In genomic region chrII:4672584-4673110, ce11 we compare ENCODE assay signal across 5 worm cellular contexts.
TF ChIP-seq lines count a peak whose summit lies in the region.

Gene clec-140, plus strand, starts transcription at chrII:4673060.
Gene hmg-11, plus strand, starts transcription at chrII:4673085.

TF ChIP-seq in whole organism, L1 larva, 84 proteins besides CTCF, POLR2A, EP300 and RAD21 (continues in another document):
- TF ChIP-seq mep-1 (tag; optimal IDR thresholded peaks at IDR 0.05; lab: Kevin White, UChicago) = peak; percentile 61
- no peak for TF ChIP-seq efl-3 (GFP tag; optimal IDR thresholded peaks at IDR 0.05; lab: Kevin White, UChicago)
- TF ChIP-seq fkh-10 (GFP tag; optimal IDR thresholded peaks at IDR 0.05; lab: Kevin White, UChicago) = no peak
- peak; percentile 37 for TF ChIP-seq lin-13 (GFP tag; optimal IDR thresholded peaks at IDR 0.05; lab: Kevin White, UChicago)
- peak in 2 of 3 experiments; percentile 9 to 79 for TF ChIP-seq ceh-82 (tag; optimal IDR thresholded peaks at IDR 0.05; lab: Kevin White, UChicago)
- no peak for TF ChIP-seq Y116A8C.19 (tag; optimal IDR thresholded peaks at IDR 0.05; lab: Kevin White, UChicago; ENCODE audit: borderline replicate concordance)
- TF ChIP-seq elt-3 (tag; optimal IDR thresholded peaks at IDR 0.05; lab: Kevin White, UChicago) = peak in 1 of 6 experiments; percentile 21
- peak; percentile 8 for TF ChIP-seq xbp-1 (tag; optimal IDR thresholded peaks at IDR 0.05; lab: Kevin White, UChicago)
- TF ChIP-seq dpl-1 (GFP tag; optimal IDR thresholded peaks at IDR 0.05; lab: Kevin White, UChicago) = peak; percentile 17 to 60 (median 17)
- no peak for TF ChIP-seq nhr-76 (tag; optimal IDR thresholded peaks at IDR 0.05; lab: Kevin White, UChicago)
- no peak for TF ChIP-seq ceh-8 (GFP tag; optimal IDR thresholded peaks at IDR 0.05; lab: Kevin White, UChicago)
- peak; percentile 65 for TF ChIP-seq dsc-1 (tag; optimal IDR thresholded peaks at IDR 0.05; lab: Kevin White, UChicago)
- TF ChIP-seq ztf-11 (tag; optimal IDR thresholded peaks at IDR 0.05; lab: Kevin White, UChicago) = peak in 1 of 2 experiments; percentile 55
- TF ChIP-seq tlp-1 (tag; optimal IDR thresholded peaks at IDR 0.05; lab: Kevin White, UChicago) = no peak
- peak; percentile 42 for TF ChIP-seq fkh-8 (tag; optimal IDR thresholded peaks at IDR 0.05; lab: Kevin White, UChicago)
- TF ChIP-seq nhr-84 (tag; optimal IDR thresholded peaks at IDR 0.05; lab: Kevin White, UChicago) = no peak
- no peak for TF ChIP-seq lir-3 (tag; optimal IDR thresholded peaks at IDR 0.05; lab: Kevin White, UChicago; ENCODE audit: poor library complexity)
- TF ChIP-seq ztf-4 (tag; optimal IDR thresholded peaks at IDR 0.05; lab: Kevin White, UChicago) = no peak

TF ChIP-seq in whole organism, L3 larva, 47 proteins besides CTCF, POLR2A, EP300 and RAD21:
- TF ChIP-seq pqm-1 (tag; optimal IDR thresholded peaks at IDR 0.05; lab: Kevin White, UChicago) (peak; percentile 33), sea-2 (GFP tag; optimal IDR thresholded peaks at IDR 0.05; lab: Kevin White, UChicago) (no peak), egl-5 (tag; optimal IDR thresholded peaks at IDR 0.05; lab: Kevin White, UChicago) (peak; percentile 24), fos-1 (tag; optimal IDR thresholded peaks at IDR 0.05; lab: Kevin White, UChicago) (peak; percentile 9), nhr-25 (tag; optimal IDR thresholded peaks at IDR 0.05; lab: Kevin White, UChicago) (peak; percentile 51), hmg-11 (tag; optimal IDR thresholded peaks at IDR 0.05; lab: Kevin White, UChicago) (no peak), jun-1 (tag; optimal IDR thresholded peaks at IDR 0.05; lab: Kevin White, UChicago) (peak; percentile 45), snpc-4 (tag; optimal IDR thresholded peaks at IDR 0.05; lab: Kevin White, UChicago) (peak; percentile 43), elt-2 (tag; optimal IDR thresholded peaks at IDR 0.05; lab: Kevin White, UChicago) (peak; percentile 46), nhr-23 (tag; optimal IDR thresholded peaks at IDR 0.05; lab: Kevin White, UChicago) (peak; percentile 41), lin-39 (tag; optimal IDR thresholded peaks at IDR 0.05; lab: Kevin White, UChicago) (peak; percentile 90), nfya-1 (tag; optimal IDR thresholded peaks at IDR 0.05; lab: Kevin White, UChicago; ENCODE audit: insufficient read depth) (peak; percentile 72), ztf-11 (tag; optimal IDR thresholded peaks at IDR 0.05; lab: Kevin White, UChicago) (no peak), lin-15B (tag; optimal IDR thresholded peaks at IDR 0.05; lab: Kevin White, UChicago) (peak; percentile 71), lsy-12 (tag; optimal IDR thresholded peaks at IDR 0.05; lab: Kevin White, UChicago) (peak; percentile 8), ama-1 (optimal IDR thresholded peaks at IDR 0.05; lab: Kevin White, UChicago) (no peak), fkh-10 (GFP tag; optimal IDR thresholded peaks at IDR 0.05; lab: Kevin White, UChicago) (no peak), pha-4 (tag; optimal IDR thresholded peaks at IDR 0.05; lab: Kevin White, UChicago) (no peak)

TF ChIP-seq in whole organism, early embryonic, 17 proteins besides CTCF, POLR2A, EP300 and RAD21:
- TF ChIP-seq F13C5.2 (tag; optimal IDR thresholded peaks at IDR 0.05; lab: Kevin White, UChicago) (peak; percentile 49), sea-1 (GFP tag; conservative IDR thresholded peaks at IDR 0.05; lab: Robert Waterston, UW) (no peak), hmg-4 (GFP tag; optimal IDR thresholded peaks at IDR 0.05; lab: Kevin White, UChicago) (peak; percentile 25)

TF ChIP-seq in whole organism, midembryonic, 9 proteins besides CTCF, POLR2A, EP300 and RAD21:
- TF ChIP-seq ztf-23 (GFP tag; IDR thresholded peaks at IDR 0.05; lab: Robert Waterston, UW) = 0 out of 2 replicates have a peak, but pooled peaks have one; percentile 52
- TF ChIP-seq tab-1 (GFP tag; IDR thresholded peaks at IDR 0.05; lab: Robert Waterston, UW) = no peak
- no peak for TF ChIP-seq med-1 (GFP tag; optimal IDR thresholded peaks at IDR 0.05; lab: Kevin White, UChicago; ENCODE audit: insufficient read depth)
- TF ChIP-seq T22C8.4 (GFP tag; IDR thresholded peaks at IDR 0.05; lab: Robert Waterston, UW) = peak; percentile 52
- TF ChIP-seq ref-1 (GFP tag; conservative IDR thresholded peaks at IDR 0.05; lab: Robert Waterston, UW) = no peak
- TF ChIP-seq flt-1 (GFP tag; IDR thresholded peaks at IDR 0.05; lab: Robert Waterston, UW) = 0 out of 2 replicates have a peak, but pooled peaks have one; percentile 37
- peak; percentile 66 for TF ChIP-seq cog-1 (tag; optimal IDR thresholded peaks at IDR 0.05; lab: Kevin White, UChicago)
- TF ChIP-seq klf-2 (GFP tag; conservative IDR thresholded peaks at IDR 0.05; lab: Robert Waterston, UW) = no peak
- TF ChIP-seq ztf-29 (GFP tag; IDR thresholded peaks at IDR 0.05; lab: Robert Waterston, UW) = no peak

TF ChIP-seq in whole organism, young adult, 124 proteins besides CTCF, POLR2A, EP300 and RAD21:
- no peak for TF ChIP-seq rec-8 (tag; optimal IDR thresholded peaks at IDR 0.05; lab: Kevin White, UChicago)
- TF ChIP-seq zfh-2 (GFP tag; conservative IDR thresholded peaks at IDR 0.05; lab: Robert Waterston, UW) = 0 out of 2 replicates have a peak, but pooled peaks have one; percentile 31
- TF ChIP-seq mcd-1 (GFP tag; IDR thresholded peaks at IDR 0.05; lab: Robert Waterston, UW) = 0 out of 2 replicates have a peak, but pooled peaks have one; percentile 33
- peak; percentile 70 for TF ChIP-seq attf-5 (GFP tag; optimal IDR thresholded peaks at IDR 0.05; lab: Kevin White, UChicago)
- TF ChIP-seq die-1 (tag; optimal IDR thresholded peaks at IDR 0.05; lab: Kevin White, UChicago) = peak; percentile 7
- TF ChIP-seq nhr-80 (tag; optimal IDR thresholded peaks at IDR 0.05; lab: Kevin White, UChicago) = peak; percentile 77
- no peak for TF ChIP-seq lsl-1 (GFP tag; optimal IDR thresholded peaks at IDR 0.05; lab: Kevin White, UChicago)
- TF ChIP-seq tlf-1 (GFP tag; optimal IDR thresholded peaks at IDR 0.05; lab: Kevin White, UChicago) = no peak
- no peak for TF ChIP-seq ceh-58 (GFP tag; IDR thresholded peaks at IDR 0.05; lab: Robert Waterston, UW)
- no peak for TF ChIP-seq C06A6.2 (GFP tag; conservative IDR thresholded peaks at IDR 0.05; lab: Robert Waterston, UW)
- TF ChIP-seq atf-7 (tag; optimal IDR thresholded peaks at IDR 0.05; lab: Kevin White, UChicago) = no peak
- TF ChIP-seq egl-44 (GFP tag; IDR thresholded peaks at IDR 0.05; lab: Robert Waterston, UW) = 0 out of 2 replicates have a peak, but pooled peaks have one; percentile 33
- no peak for TF ChIP-seq F57C9.4 (tag; optimal IDR thresholded peaks at IDR 0.05; lab: Kevin White, UChicago)
- peak; percentile 66 for TF ChIP-seq dox-1 (GFP tag; IDR thresholded peaks at IDR 0.05; lab: Robert Waterston, UW)
- TF ChIP-seq madf-3 (GFP tag; IDR thresholded peaks at IDR 0.05; lab: Robert Waterston, UW) = 0 out of 2 replicates have a peak, but pooled peaks have one; percentile 29
- 0 out of 2 replicates have a peak, but pooled peaks have one; percentile 25 for TF ChIP-seq attf-3 (GFP tag; conservative IDR thresholded peaks at IDR 0.05; lab: Robert Waterston, UW)
- TF ChIP-seq ceh-79 (tag; optimal IDR thresholded peaks at IDR 0.05; lab: Kevin White, UChicago) = no peak
- no peak for TF ChIP-seq snpc-4 (GFP tag; optimal IDR thresholded peaks at IDR 0.05; lab: Kevin White, UChicago)
- TF ChIP-seq snpc-4 (tag; optimal IDR thresholded peaks at IDR 0.05; lab: Kevin White, UChicago) = no peak
TF ChIP-seq in whole organism, young adult: peak in this region for 9.

Comparison
In these comparisons a context has a peak if more than half of its experiments do, and no peak if none do; other contexts are left out.
1. Of the 8 proteins assayed by ChIP-seq in both whole organism, young adult and whole organism, L1 larva: peak only in whole organism, young adult: none; only in whole organism, L1 larva: dpl-1, efl-1, lin-35 and snpc-4; in both: none; in neither: 4.